Fruit fly (Drosophila melanogaster) whole organism, embryonic: ENCODE data around the gene TrpRS.

Experiments used
- Atf-2 ChIP-seq: fragments of 200-800 bp; sonication (Bioruptor generic); optimal IDR thresholded peaks from 2 replicates; lab custom pipeline; 2016; ENCODE audit warnings: missing biosample characterization, missing genetic modification characterization
- CG11398 ChIP-seq: fragments of 200-800 bp; sonication (Bioruptor generic); optimal IDR thresholded peaks from 2 replicates; lab custom pipeline; 2016; ENCODE audit warnings: missing biosample characterization, missing genetic modification characterization
- CG11695 ChIP-seq: fragments of 200-800 bp; sonication (Bioruptor generic); IDR thresholded peaks from 3 replicates; pipeline ENCODE4 v1.3.6; 2022; ENCODE audit warnings: missing biosample characterization, missing genetic modification characterization
- CG12071 ChIP-seq: fragments of 200-800 bp; sonication (Bioruptor generic); optimal IDR thresholded peaks from 3 replicates; lab custom pipeline; 2018; ENCODE audit warnings: missing biosample characterization, mild to moderate bottlenecking, missing genetic modification characterization
- CG12104 ChIP-seq: fragments of 200-800 bp; sonication (Bioruptor generic); optimal IDR thresholded peaks from 3 replicates; lab custom pipeline; 2016; ENCODE audit warnings: missing biosample characterization, missing genetic modification characterization
- CG12219 ChIP-seq: fragments of 200-800 bp; sonication (Bioruptor generic); optimal IDR thresholded peaks from 3 replicates; lab custom pipeline; 2018; ENCODE audit warnings: missing biosample characterization, mild to moderate bottlenecking, missing genetic modification characterization
- CG1233 ChIP-seq: fragments of 200-800 bp; sonication (Bioruptor generic); optimal IDR thresholded peaks from 4 replicates; lab custom pipeline; 2018; ENCODE audit warnings: missing biosample characterization, mild to moderate bottlenecking, missing genetic modification characterization
- CG12659 ChIP-seq: fragments of 200-800 bp; sonication (Bioruptor generic); optimal IDR thresholded peaks from 3 replicates; lab custom pipeline; 2017; ENCODE audit warnings: mild to moderate bottlenecking, missing biosample characterization, missing genetic modification reagents, missing genetic modification characterization
- CG14050 ChIP-seq: fragments of 200-800 bp; sonication (Bioruptor generic); IDR thresholded peaks from 3 replicates; pipeline ENCODE4 v1.3.6; 2022; ENCODE audit warnings: missing biosample characterization, missing genetic modification characterization
- CG15011 ChIP-seq: fragments of 200-800 bp; sonication (Bioruptor generic); optimal IDR thresholded peaks from 3 replicates; lab custom pipeline; 2018; ENCODE audit warnings: missing biosample characterization, mild to moderate bottlenecking, missing genetic modification characterization
- CG15269 ChIP-seq: fragments of 200-800 bp; sonication (Bioruptor generic); optimal IDR thresholded peaks from 2 replicates; lab custom pipeline; 2018; ENCODE audit warnings: missing biosample characterization, mild to moderate bottlenecking, missing genetic modification characterization, moderate library complexity
- CG15696 ChIP-seq: fragments of 200-800 bp; sonication (Bioruptor generic); optimal IDR thresholded peaks from 2 replicates; lab custom pipeline; 2019; ENCODE audit warnings: missing biosample characterization, mild to moderate bottlenecking, missing genetic modification characterization, moderate library complexity
- CG18262 ChIP-seq: fragments of 200-800 bp; optimal IDR thresholded peaks from 3 replicates; lab custom pipeline; 2019; ENCODE audit warnings: missing biosample characterization, mild to moderate bottlenecking, missing genetic modification characterization, moderate library complexity
- CG2712 ChIP-seq: fragments of 200-800 bp; optimal IDR thresholded peaks from 3 replicates; lab custom pipeline; 2019; ENCODE audit warnings: missing biosample characterization, mild to moderate bottlenecking, missing genetic modification characterization, moderate library complexity
- CG30403 ChIP-seq: fragments of 200-800 bp; sonication (Bioruptor generic); optimal IDR thresholded peaks from 3 replicates; lab custom pipeline; 2016; ENCODE audit warnings: missing biosample characterization, missing genetic modification characterization
- CG30431 ChIP-seq: fragments of 200-800 bp; sonication (Bioruptor generic); optimal IDR thresholded peaks from 2 replicates; lab custom pipeline; 2017; ENCODE audit warnings: missing biosample characterization, missing genetic modification characterization
- CG34376 ChIP-seq: fragments of 200-800 bp; sonication (Bioruptor generic); optimal IDR thresholded peaks from 2 replicates; lab custom pipeline; 2018; ENCODE audit warnings: missing biosample characterization, mild to moderate bottlenecking, missing genetic modification characterization
- CG4424 ChIP-seq: fragments of 200-800 bp; sonication (Bioruptor generic); optimal IDR thresholded peaks from 3 replicates; lab custom pipeline; 2016; ENCODE audit warnings: missing biosample characterization, missing genetic modification characterization
- CG5245 ChIP-seq: fragments of 200-800 bp; sonication (Bioruptor generic); optimal IDR thresholded peaks from 3 replicates; lab custom pipeline; 2016; ENCODE audit warnings: missing biosample characterization, missing genetic modification characterization
- CG6791 ChIP-seq: fragments of 200-800 bp; sonication (Bioruptor generic); IDR thresholded peaks from 3 replicates; pipeline ENCODE4 v1.3.6; 2022; ENCODE audit warnings: missing biosample characterization, missing genetic modification characterization; ENCODE audit not compliant: partially characterized antibody
- CG7372 ChIP-seq: fragments of 200-800 bp; sonication (Bioruptor generic); IDR thresholded peaks from 2 replicates; pipeline ENCODE4 v1.3.6; 2022; ENCODE audit warnings: missing biosample characterization, missing genetic modification characterization
- CG7987 ChIP-seq: fragments of 200-800 bp; sonication (Bioruptor generic); optimal IDR thresholded peaks from 2 replicates; lab custom pipeline; 2018; ENCODE audit warnings: missing biosample characterization, mild to moderate bottlenecking, missing genetic modification characterization, moderate library complexity
- Chrac-16 ChIP-seq: fragments of 200-800 bp; sonication (Bioruptor generic); optimal IDR thresholded peaks from 3 replicates; lab custom pipeline; 2016; ENCODE audit warnings: missing biosample characterization, missing genetic modification characterization
- D ChIP-seq, 2 experiments: fragments of 200-800 bp in 1 of 2; fragments of >200 bp in 1 of 2; sonication (Bioruptor generic) in 1 of 2; optimal IDR thresholded peaks; 2 replicates in 1 of 2; 3 replicates in 1 of 2; lab custom pipeline; 2017; ENCODE audit warnings: mild to moderate bottlenecking in 1 of 2, missing biosample characterization in 1 of 2, missing genetic modification characterization in 1 of 2, missing genetic modification reagents in 1 of 2
- Dip3 ChIP-seq: fragments of 200-800 bp; sonication (Bioruptor generic); optimal IDR thresholded peaks from 3 replicates; lab custom pipeline; 2016; ENCODE audit warnings: missing biosample characterization, missing genetic modification characterization
- E2f1 ChIP-seq: fragments of 200-800 bp; sonication (Bioruptor generic); IDR thresholded peaks from 2 replicates; pipeline ENCODE4 v1.3.6; 2022; ENCODE audit warnings: missing biosample characterization, missing genetic modification characterization
- Ets65A ChIP-seq: fragments of 200-800 bp; sonication (Bioruptor generic); peaks from one replicate; lab custom pipeline; 2016; ENCODE audit warnings: missing biosample characterization, missing genetic modification characterization
- Gug ChIP-seq: fragments of 200-800 bp; sonication (Bioruptor generic); IDR thresholded peaks from 4 replicates; pipeline ENCODE4 v1.3.6; 2022; ENCODE audit warnings: missing biosample characterization, missing genetic modification characterization
- Jarid2 ChIP-seq: fragments of 200-800 bp; sonication (Bioruptor generic); optimal IDR thresholded peaks from 3 replicates; lab custom pipeline; 2017; ENCODE audit warnings: mild to moderate bottlenecking, missing biosample characterization, missing genetic modification reagents, missing genetic modification characterization
- Lhr ChIP-seq: fragments of 200-800 bp; sonication (Bioruptor generic); optimal IDR thresholded peaks from 3 replicates; lab custom pipeline; 2017; ENCODE audit warnings: mild to moderate bottlenecking, missing biosample characterization, missing genetic modification reagents, missing genetic modification characterization
- Lpt ChIP-seq: fragments of >200 bp; optimal IDR thresholded peaks from 2 replicates; lab custom pipeline; 2018; ENCODE audit warnings: missing biosample characterization, missing genetic modification characterization
- MTF-1 ChIP-seq: fragments of 200-800 bp; sonication (Bioruptor generic); optimal IDR thresholded peaks from 2 replicates; lab custom pipeline; 2018; ENCODE audit warnings: missing biosample characterization, mild to moderate bottlenecking, missing genetic modification characterization, borderline replicate concordance
- Oaz ChIP-seq: fragments of 200-800 bp; sonication (Bioruptor generic); IDR thresholded peaks from 2 replicates; pipeline ENCODE4 v1.3.6; 2022; ENCODE audit warnings: missing biosample characterization, missing genetic modification characterization
- Opbp ChIP-seq: fragments of 200-800 bp; sonication (Bioruptor generic); IDR thresholded peaks from 3 replicates; pipeline ENCODE4 v1.3.6; 2022; ENCODE audit warnings: missing biosample characterization, missing genetic modification characterization; ENCODE audit not compliant: partially characterized antibody
- aop ChIP-seq: fragments of 200-800 bp; sonication (Bioruptor generic); IDR thresholded peaks from 2 replicates; pipeline ENCODE4 v1.3.6; 2022; ENCODE audit warnings: missing biosample characterization, missing genetic modification characterization
- ato ChIP-seq: fragments of 200-800 bp; sonication (Bioruptor generic); IDR thresholded peaks from 2 replicates; pipeline ENCODE4 v1.3.6; 2022; ENCODE audit warnings: missing biosample characterization, missing genetic modification characterization; ENCODE audit not compliant: partially characterized antibody
- croc ChIP-seq: fragments of 200-800 bp; sonication (Bioruptor generic); conservative IDR thresholded peaks from 3 replicates; pipeline ENCODE4 v1.3.6; 2022; ENCODE audit warnings: missing biosample characterization, missing genetic modification characterization
- ems ChIP-seq: fragments of 200-800 bp; sonication (Bioruptor generic); optimal IDR thresholded peaks from 3 replicates; lab custom pipeline; 2016; ENCODE audit warnings: missing biosample characterization, missing genetic modification characterization
- fd3F ChIP-seq: fragments of 200-800 bp; sonication (Bioruptor generic); optimal IDR thresholded peaks from 2 replicates; lab custom pipeline; 2018; ENCODE audit warnings: missing biosample characterization, mild to moderate bottlenecking, missing genetic modification characterization, moderate library complexity
- gro ChIP-seq: fragments of 200-800 bp; sonication (Bioruptor generic); optimal IDR thresholded peaks from 2 replicates; lab custom pipeline; 2016; ENCODE audit warnings: missing biosample characterization, missing genetic modification characterization
- hkb ChIP-seq, 2 experiments: fragments of 200-800 bp in 1 of 2; fragments of >200 bp in 1 of 2; sonication (Bioruptor generic) in 1 of 2; IDR thresholded peaks in 1 of 2; optimal IDR thresholded peaks in 1 of 2; 2 replicates each; pipeline versions ENCODE4 v1.3.6 to Lab custom; 2017 to 2022; ENCODE audit warnings: missing biosample characterization in 1 of 2, missing genetic modification characterization in 1 of 2
- kni ChIP-seq: fragments of 200-800 bp; sonication (Bioruptor generic); optimal IDR thresholded peaks from 3 replicates; lab custom pipeline; 2017; ENCODE audit warnings: mild to moderate bottlenecking, missing biosample characterization, missing genetic modification reagents, missing genetic modification characterization
- maf-S ChIP-seq: fragments of 200-800 bp; sonication (Bioruptor generic); optimal IDR thresholded peaks from 2 replicates; lab custom pipeline; 2016; ENCODE audit warnings: missing biosample characterization, missing genetic modification characterization
- nmo ChIP-seq: fragments of 200-800 bp; sonication (Bioruptor generic); optimal IDR thresholded peaks from 2 replicates; lab custom pipeline; 2018; ENCODE audit warnings: missing biosample characterization, mild to moderate bottlenecking, missing genetic modification characterization, moderate library complexity
- ranshi ChIP-seq: fragments of 200-800 bp; sonication (Bioruptor generic); IDR thresholded peaks from 2 replicates; pipeline ENCODE4 v1.3.6; 2022; ENCODE audit warnings: missing biosample characterization, missing genetic modification characterization
- so ChIP-seq: fragments of 200-800 bp; sonication (Bioruptor generic); IDR thresholded peaks from 3 replicates; pipeline ENCODE4 v1.3.6; 2022; ENCODE audit warnings: missing biosample characterization, missing genetic modification characterization
- tna ChIP-seq: fragments of 200-800 bp; sonication (Bioruptor generic); IDR thresholded peaks from 2 replicates; pipeline ENCODE4 v1.3.6; 2022; ENCODE audit warnings: missing biosample characterization, missing genetic modification characterization; ENCODE audit not compliant: partially characterized antibody
- z ChIP-seq: fragments of 200-800 bp; sonication (Bioruptor generic); IDR thresholded peaks from 3 replicates; pipeline ENCODE4 v1.3.6; 2022; ENCODE audit warnings: missing biosample characterization, missing genetic modification characterization

The TrpRS gene

dm6 chr3R:9245576-9246200 is 21.0 kb downstream of the TrpRS start, which contains the start of gene Vps15 (continued):
- peak; percentile 40 for TF ChIP-seq CG12219
- peak; percentile 90 for TF ChIP-seq CG2712 (tag; lab: Kevin White, UChicago)
- TF ChIP-seq CG11398 (GFP tag; lab: Kevin White, UChicago) = peak; percentile 41
- peak; percentile 33 for TF ChIP-seq CG12104 (GFP tag; lab: Kevin White, UChicago)
- peak; percentile 77 for TF ChIP-seq ems (GFP tag; lab: Kevin White, UChicago)
- peak; percentile 84 for TF ChIP-seq CG18262 (tag; lab: Kevin White, UChicago)
- TF ChIP-seq ato (GFP tag; lab: Robert Waterston, UW) = no peak; the same call in 1 of the 2 replicates
- peak; percentile 47; the same call in 1 of the 2 replicates for TF ChIP-seq E2f1
- no peak for TF ChIP-seq CG30431
- TF ChIP-seq z = no peak
- TF ChIP-seq Atf-2 (GFP tag; lab: Kevin White, UChicago) = peak; percentile 44
- peak; percentile 76; the same call in 2 of the 3 replicates for TF ChIP-seq so (GFP tag; lab: Robert Waterston, UW)
- TF ChIP-seq CG12071 (GFP tag; lab: Kevin White, UChicago) = no peak
- TF ChIP-seq ranshi (GFP tag; lab: Robert Waterston, UW) = peak; percentile 64
- peak; percentile 19 for TF ChIP-seq Lhr (GFP tag; lab: Kevin White, UChicago)
- peak; percentile 45 for TF ChIP-seq gro (GFP tag; lab: Kevin White, UChicago)
- peak; percentile 49; the same call in 2 of the 3 replicates for TF ChIP-seq CG14050 (GFP tag; lab: Robert Waterston, UW)
- TF ChIP-seq CG15696 = peak; percentile 74
- TF ChIP-seq hkb (optimal IDR thresholded peaks at IDR 0.05; lab: Kevin White, UChicago) = no peak
- peak; percentile 75 for TF ChIP-seq hkb (GFP tag; IDR thresholded peaks at IDR 0.05; lab: Robert Waterston, UW)
- TF ChIP-seq Chrac-16 (GFP tag; lab: Kevin White, UChicago) = peak; percentile 72
- peak; percentile 15 for TF ChIP-seq Ets65A (GFP tag; lab: Kevin White, UChicago)
- TF ChIP-seq CG6791 = peak; percentile 65; the same call in 2 of the 3 replicates
- TF ChIP-seq Jarid2 = no peak
- TF ChIP-seq CG15011 = peak; percentile 60
- TF ChIP-seq maf-S (GFP tag; lab: Kevin White, UChicago) = peak; percentile 66
- TF ChIP-seq fd3F (GFP tag; lab: Kevin White, UChicago) = peak; percentile 70
- TF ChIP-seq kni (GFP tag; lab: Kevin White, UChicago) = peak; percentile 8
- peak; percentile 62 for TF ChIP-seq CG34376
- TF ChIP-seq Lpt (GFP tag; lab: Kevin White, UChicago) = no peak
- TF ChIP-seq CG11695 (GFP tag; lab: Robert Waterston, UW) = peak; percentile 70
- peak; percentile 83 for TF ChIP-seq CG15269 (tag; lab: Kevin White, UChicago)
- TF ChIP-seq CG12659 (GFP tag; lab: Kevin White, UChicago) = peak; percentile 79
- peak; percentile 61 for TF ChIP-seq CG7372 (GFP tag; lab: Robert Waterston, UW)
- no peak for TF ChIP-seq D (optimal IDR thresholded peaks at IDR 0.05; lab: Kevin White, UChicago)
- peak; percentile 26 for TF ChIP-seq D (GFP tag; optimal IDR thresholded peaks at IDR 0.05; lab: Kevin White, UChicago)
- peak; percentile 86 for TF ChIP-seq nmo (GFP tag; lab: Kevin White, UChicago)
- TF ChIP-seq CG5245 = peak; percentile 54
- peak; percentile 36 for TF ChIP-seq CG1233 (GFP tag; lab: Kevin White, UChicago)
- TF ChIP-seq MTF-1 = peak; percentile 12
- peak; percentile 86 for TF ChIP-seq CG30403 (GFP tag; lab: Kevin White, UChicago)
- TF ChIP-seq croc (GFP tag; lab: Robert Waterston, UW) = no peak; the same call in 2 of the 3 replicates
- peak; percentile 50; the same call in 1 of the 3 replicates for TF ChIP-seq Opbp (GFP tag; lab: Robert Waterston, UW)
- TF ChIP-seq Oaz (GFP tag; lab: Robert Waterston, UW) = no peak
- no peak for TF ChIP-seq Gug (GFP tag; lab: Robert Waterston, UW)
- peak; percentile 77 for TF ChIP-seq CG4424 (GFP tag; lab: Kevin White, UChicago)
- TF ChIP-seq tna (GFP tag; lab: Robert Waterston, UW) = peak; percentile 77; the same call in 1 of the 2 replicates
- peak; percentile 64 for TF ChIP-seq Dip3 (GFP tag; lab: Kevin White, UChicago)
- no peak for TF ChIP-seq aop (GFP tag; lab: Robert Waterston, UW)
- TF ChIP-seq CG7987 (GFP tag; lab: Kevin White, UChicago) = no peak
